Fruit fly (Drosophila melanogaster) whole organism: Measurements from ENCODE around the gene strat.

Source experiments
- CG8478 ChIP-seq: fragments of >200 bp; optimal IDR thresholded peaks from 2 replicates; lab custom pipeline; 2018; ENCODE audit warnings: inconsistent platforms
- Dll ChIP-seq: fragments of >200 bp; optimal IDR thresholded peaks from 2 replicates; lab custom pipeline; 2017
- EcR ChIP-seq, 2 experiments: fragments of >200 bp; optimal IDR thresholded peaks; 2 replicates each; lab custom pipeline; 2017; ENCODE audit warnings: missing biosample characterization in 2 of 2, missing genetic modification characterization in 2 of 2, missing genetic modification reagents in 2 of 2
- pan ChIP-seq: fragments of >200 bp; optimal IDR thresholded peaks from 2 replicates; lab custom pipeline; 2017
- psq ChIP-seq: fragments of >200 bp; optimal IDR thresholded peaks from 2 replicates; lab custom pipeline; 2017
- usp ChIP-seq: fragments of >200 bp; optimal IDR thresholded peaks from 2 replicates; lab custom pipeline; 2017; ENCODE audit warnings: missing biosample characterization, missing genetic modification characterization, mixed read lengths

The strat gene

dm6 chr2L:8319858-8320525, at the start of gene strat, which contains the start of gene mtsh:
TSS of gene strat (plus strand) at chr2L:8320328.
TSS of gene mtsh (minus strand) at chr2L:8319908.
- TF ChIP-seq Dll (no peak), usp (GFP tag; lab: Kevin White, UChicago) (no peak), psq (no peak), CG8478 (no peak), pan (lab: Kevin White, UChicago) (no peak)

dm6 chr2L:8270916-8271315, 49.2 kb upstream of the strat start:
- TF ChIP-seq psq (no peak), CG8478 (no peak), usp (GFP tag; lab: Kevin White, UChicago) (no peak), pan (lab: Kevin White, UChicago) (no peak), Dll (no peak), EcR (GFP tag; optimal IDR thresholded peaks at IDR 0.05; lab: Kevin White, UChicago) (no peak)

DNA sequence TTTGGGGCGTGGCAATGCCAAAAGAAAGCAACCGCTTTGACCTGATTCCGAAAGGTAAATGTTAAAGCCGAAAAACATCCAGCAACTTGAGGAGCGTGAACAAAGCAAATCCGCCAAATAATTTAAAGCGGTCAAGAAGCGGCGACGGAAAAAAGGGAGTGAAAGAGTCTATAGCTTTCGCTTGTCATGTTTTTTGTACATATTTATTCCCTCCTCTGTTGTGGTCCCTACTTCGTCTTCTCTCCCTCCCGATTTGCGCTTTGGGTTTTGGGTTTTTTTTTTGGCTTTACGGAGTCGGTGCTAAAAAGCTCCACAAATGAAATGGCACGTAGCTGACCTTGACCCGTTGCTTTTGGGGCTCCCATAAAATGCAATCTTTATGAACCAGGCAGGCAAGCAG, 46.0 kb upstream of the strat start:
- TF ChIP-seq psq (no peak), CG8478 (no peak), Dll (no peak), pan (lab: Kevin White, UChicago) (no peak), EcR (GFP tag; optimal IDR thresholded peaks at IDR 0.05; lab: Kevin White, UChicago) (no peak), usp (GFP tag; lab: Kevin White, UChicago) (no peak)

- no peak for TF ChIP-seq psq
- no peak for TF ChIP-seq Dll
- no peak for TF ChIP-seq EcR (GFP tag; optimal IDR thresholded peaks at IDR 0.05; lab: Kevin White, UChicago)
- TF ChIP-seq usp (GFP tag; lab: Kevin White, UChicago): no peak
- TF ChIP-seq pan (lab: Kevin White, UChicago): no peak
- TF ChIP-seq CG8478: no peak
These were observed 45.1 kb upstream of the strat start for dm6 chr2L:8274958-8275584.

- TF ChIP-seq Dll (no peak), usp (GFP tag; lab: Kevin White, UChicago) (no peak), psq (no peak), EcR (GFP tag; optimal IDR thresholded peaks at IDR 0.05; lab: Kevin White, UChicago) (no peak), CG8478 (no peak), pan (lab: Kevin White, UChicago) (no peak)
These were observed 43.8 kb upstream of the strat start for dm6 chr2L:8276287-8276686.

- TF ChIP-seq Dll (no peak), usp (GFP tag; lab: Kevin White, UChicago) (no peak), CG8478 (no peak), pan (lab: Kevin White, UChicago) (no peak), psq (no peak), EcR (GFP tag; optimal IDR thresholded peaks at IDR 0.05; lab: Kevin White, UChicago) (no peak)
These were observed 43.2 kb upstream of the strat start for dm6 chr2L:8276880-8277279.

dm6 chr2L:8277561-8278201, 42.4 kb upstream of the strat start:
- TF ChIP-seq EcR (GFP tag; optimal IDR thresholded peaks at IDR 0.05; lab: Kevin White, UChicago): no peak
- TF ChIP-seq usp (GFP tag; lab: Kevin White, UChicago): no peak
- no peak for TF ChIP-seq Dll
- TF ChIP-seq pan (lab: Kevin White, UChicago): no peak
- TF ChIP-seq psq: no peak
- TF ChIP-seq CG8478: no peak

dm6 chr2L:8279400-8280065, 40.6 kb upstream of the strat start:
- TF ChIP-seq EcR (GFP tag; optimal IDR thresholded peaks at IDR 0.05; lab: Kevin White, UChicago) (peak in 1 of 2 experiments; percentile 47), Dll (no peak), pan (lab: Kevin White, UChicago) (no peak), CG8478 (no peak), usp (GFP tag; lab: Kevin White, UChicago) (no peak)

DNA sequence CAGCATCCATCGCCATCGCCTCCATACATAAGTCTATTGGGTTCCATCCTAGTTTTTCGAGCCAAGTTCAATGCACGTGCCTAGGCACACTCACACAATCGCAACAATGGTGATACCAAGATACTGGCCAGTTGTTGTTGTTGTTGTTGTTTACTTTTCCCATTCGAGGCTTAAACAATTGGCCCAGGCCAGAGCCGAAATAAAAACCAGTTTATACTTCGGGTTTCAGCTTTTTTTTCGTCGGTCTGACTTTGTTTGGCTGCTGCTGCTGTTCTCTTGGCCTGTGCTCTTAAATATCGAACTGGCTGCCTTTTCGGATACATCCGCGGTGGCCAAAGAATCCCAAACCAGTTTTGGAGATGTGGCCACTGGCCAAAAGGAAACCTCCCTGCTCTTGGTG, 39.9 kb upstream of the strat start:
- TF ChIP-seq pan (lab: Kevin White, UChicago): no peak

DNA sequence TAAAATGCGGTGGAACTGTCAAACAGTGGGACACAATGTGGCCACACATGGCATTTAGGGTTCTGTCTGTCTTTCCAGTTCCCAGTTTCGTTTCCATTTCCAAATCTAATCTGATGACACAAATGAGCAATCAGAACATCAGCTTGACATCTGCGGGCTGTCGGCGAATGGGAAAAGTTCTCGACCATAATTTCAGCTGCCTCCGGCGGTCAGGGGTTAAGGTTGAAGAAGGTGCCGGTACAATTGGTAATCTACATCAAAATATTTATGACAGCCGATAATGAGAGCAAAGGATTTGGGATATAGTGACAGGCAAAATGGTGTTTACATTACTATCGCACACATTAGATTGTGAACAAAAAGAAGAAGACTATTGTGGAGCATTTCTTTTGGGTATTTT, 38.3 kb upstream of the strat start:
- TF ChIP-seq CG8478: no peak
- TF ChIP-seq usp (GFP tag; lab: Kevin White, UChicago): no peak
- TF ChIP-seq pan (lab: Kevin White, UChicago): no peak
- TF ChIP-seq Dll: no peak
- no peak for TF ChIP-seq EcR (GFP tag; optimal IDR thresholded peaks at IDR 0.05; lab: Kevin White, UChicago)
- TF ChIP-seq psq: no peak

- no peak for TF ChIP-seq EcR (GFP tag; optimal IDR thresholded peaks at IDR 0.05; lab: Kevin White, UChicago)
- no peak for TF ChIP-seq CG8478
- no peak for TF ChIP-seq usp (GFP tag; lab: Kevin White, UChicago)
- no peak for TF ChIP-seq pan (lab: Kevin White, UChicago)
- TF ChIP-seq Dll: no peak
- TF ChIP-seq psq: no peak
These were observed 35.1 kb upstream of the strat start for dm6 chr2L:8284913-8285619.

DNA sequence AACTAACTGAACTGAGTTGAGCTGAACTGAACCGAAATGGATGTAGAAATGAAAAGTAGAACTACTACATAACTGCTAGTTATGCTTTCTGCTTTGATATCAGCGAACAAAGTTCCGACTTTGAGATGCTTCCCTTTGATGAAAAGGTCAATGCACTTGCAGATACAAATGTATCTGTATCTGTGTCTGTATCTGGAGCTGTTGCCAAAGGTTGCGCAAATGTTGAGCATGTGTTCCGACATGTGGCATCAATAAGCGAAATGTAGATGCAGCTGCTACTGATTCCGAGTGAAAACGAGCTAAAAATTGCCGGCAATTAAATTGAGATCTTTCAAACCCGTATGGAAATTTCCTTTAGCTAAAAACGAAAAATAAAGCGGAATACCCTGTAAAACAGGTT, 33.5 kb upstream of the strat start:
- TF ChIP-seq EcR (GFP tag; optimal IDR thresholded peaks at IDR 0.05; lab: Kevin White, UChicago): peak in 1 of 2 experiments; percentile 48
- TF ChIP-seq psq: no peak
